Worm (Caenorhabditis elegans) whole organism, L4/young adult: Measurements from ENCODE around the gene T26E4.18.
"Not testable (repeated sequence)": the region's sequence is repeated elsewhere in the genome, so short reads cannot be mapped to it uniquely, and the experiment has no call there.

Source experiments
- W03F9.2 ChIP-seq: fragments of 150-350 bp; optimal IDR thresholded peaks from 2 replicates; lab custom pipeline; 2014; ENCODE audit warnings: missing biosample characterization, missing genetic modification characterization
- dao-5 ChIP-seq: sonication (generic microtip); optimal IDR thresholded peaks from 2 replicates; lab custom pipeline; 2016; ENCODE audit warnings: missing genotype, missing genetic modification characterization, moderate library complexity, missing compliant biosample characterization
- him-1 ChIP-seq: sonication (generic microtip); optimal IDR thresholded peaks from 2 replicates; lab custom pipeline; 2016; ENCODE audit warnings: missing genotype, missing genetic modification reagents, missing genetic modification characterization, missing compliant biosample characterization

The T26E4.18 gene

DNA sequence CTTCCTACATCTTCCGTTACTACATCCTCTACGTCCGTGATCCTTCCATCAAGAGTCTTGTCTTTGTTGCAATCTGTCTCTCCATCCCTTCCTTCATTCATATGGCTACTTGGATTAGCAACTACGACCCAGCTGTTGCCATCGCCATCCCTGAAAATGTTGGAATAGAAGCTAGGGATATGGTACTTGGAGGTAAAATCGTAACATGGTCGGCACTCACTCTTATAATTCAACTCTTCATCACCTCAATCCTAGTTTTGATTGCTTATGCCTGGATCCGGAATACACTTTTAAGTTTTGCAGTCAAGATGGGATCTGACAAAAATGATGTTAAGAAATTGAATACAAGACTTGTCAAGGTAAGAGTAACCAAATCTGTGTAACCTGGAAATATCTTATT, at the start of gene T26E4.18:
T26E4.18 (minus strand) TSS at position 101 of the 400 bp plus-strand sequence.
- not testable (repeated sequence) for TF ChIP-seq him-1 (tag; lab: Kevin White, UChicago); W03F9.2 (tag; lab: Kevin White, UChicago); dao-5

- not testable (repeated sequence) for TF ChIP-seq W03F9.2 (tag; lab: Kevin White, UChicago); him-1 (tag; lab: Kevin White, UChicago); dao-5
Measured at ce11 chrV:15850276-15850811, 46.7 kb upstream of the T26E4.18 start, which contains the start of gene srh-147. srh-147 (minus strand) TSS chrV:15850326.

DNA sequence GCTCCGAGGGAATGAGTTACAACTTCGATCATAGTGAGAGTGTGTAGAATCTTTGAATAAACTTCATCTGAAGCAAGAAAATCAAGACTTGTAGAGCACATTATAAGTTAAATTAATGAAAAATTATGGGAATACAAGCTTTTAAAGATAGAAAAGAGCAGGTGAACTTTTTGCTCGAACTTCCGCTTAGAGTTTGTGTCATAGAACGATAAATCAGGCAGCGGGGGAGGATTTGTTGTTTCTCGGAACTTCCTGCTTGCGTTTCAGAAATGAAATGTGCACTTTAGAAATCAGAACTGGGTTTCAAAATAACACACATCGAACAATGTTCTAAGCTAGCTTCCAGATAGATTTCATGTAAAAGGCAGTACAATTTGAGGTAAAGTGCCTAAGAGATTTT, 37.4 kb upstream of the T26E4.18 start, which contains the start of gene srh-149:
srh-149 (minus strand) TSS at position 101 of the 400 bp plus-strand sequence.
- TF ChIP-seq W03F9.2 (tag; lab: Kevin White, UChicago) (no peak), dao-5 (no peak), him-1 (tag; lab: Kevin White, UChicago) (no peak)

ce11 chrV:15833622-15834021, 30.0 kb upstream of the T26E4.18 start, which contains the start of gene srbc-54:
srbc-54 (minus strand) TSS chrV:15833722.
- TF ChIP-seq dao-5: no peak
- no peak for TF ChIP-seq W03F9.2 (tag; lab: Kevin White, UChicago)
- no peak for TF ChIP-seq him-1 (tag; lab: Kevin White, UChicago)

- TF ChIP-seq W03F9.2 (tag; lab: Kevin White, UChicago): no peak
- no peak for TF ChIP-seq him-1 (tag; lab: Kevin White, UChicago)
- no peak for TF ChIP-seq dao-5
Measured at ce11 chrV:15831586-15831985, 27.9 kb upstream of the T26E4.18 start, which contains the start of gene srbc-56. srbc-56 (minus strand) TSS chrV:15831686.

- no peak for TF ChIP-seq dao-5
- no peak for TF ChIP-seq W03F9.2 (tag; lab: Kevin White, UChicago)
- TF ChIP-seq him-1 (tag; lab: Kevin White, UChicago): no peak
Measured at ce11 chrV:15829907-15830306, 26.3 kb upstream of the T26E4.18 start, which contains the start of gene srbc-55. srbc-55 (minus strand) TSS chrV:15830007.

- TF ChIP-seq W03F9.2 (tag; lab: Kevin White, UChicago) (no peak), him-1 (tag; lab: Kevin White, UChicago) (no peak), dao-5 (no peak)
Measured at ce11 chrV:15826110-15826509, 22.5 kb upstream of the T26E4.18 start, which contains the start of gene srbc-51. srbc-51 (plus strand) TSS chrV:15826410.

DNA sequence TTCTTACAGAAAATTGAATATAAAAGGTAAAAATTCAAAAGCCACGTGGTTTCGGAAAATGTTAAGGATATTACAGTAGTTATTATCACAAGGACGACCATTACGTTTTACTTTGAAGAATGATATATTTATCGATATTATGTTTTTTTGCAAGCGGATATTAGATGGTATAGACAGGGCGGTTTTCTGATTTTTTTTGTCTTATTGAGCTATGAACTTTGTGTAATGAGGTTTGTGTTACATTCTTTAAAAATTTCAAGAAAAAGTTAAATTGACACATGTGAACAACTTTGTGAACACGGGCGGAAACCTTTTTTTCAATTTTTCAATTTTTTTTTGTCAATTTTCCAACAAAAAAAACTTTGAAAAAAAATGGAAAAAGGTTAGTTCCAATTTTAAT, 21.2 kb upstream of the T26E4.18 start, which contains the start of gene srbc-50:
srbc-50 (minus strand) TSS at position 101 of the 400 bp plus-strand sequence.
- TF ChIP-seq him-1 (tag; lab: Kevin White, UChicago) (no peak), W03F9.2 (tag; lab: Kevin White, UChicago) (no peak), dao-5 (no peak)

DNA sequence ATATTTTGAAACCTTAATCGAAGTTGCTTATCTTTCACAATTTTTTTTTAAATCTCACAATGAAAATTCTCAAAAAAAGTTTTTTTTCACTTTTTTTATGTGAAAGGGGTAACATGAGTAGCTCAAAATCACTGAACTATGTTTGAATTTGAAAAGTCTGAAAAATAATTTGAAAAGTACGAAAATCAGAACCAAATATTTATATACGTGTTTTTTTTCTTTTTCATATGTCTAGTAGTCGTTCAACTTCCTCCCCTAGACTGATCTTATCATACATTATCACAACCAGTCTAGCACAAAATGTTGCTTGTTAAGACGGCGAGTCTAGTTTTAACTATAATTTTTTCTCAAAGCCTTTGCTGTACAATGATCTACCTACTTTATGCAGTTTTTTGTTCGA, 17.8 kb upstream of the T26E4.18 start, which contains the start of gene srbc-49:
srbc-49 (plus strand) TSS at position 301 of the 400 bp plus-strand sequence.
- TF ChIP-seq W03F9.2 (tag; lab: Kevin White, UChicago): no peak
- no peak for TF ChIP-seq dao-5
- TF ChIP-seq him-1 (tag; lab: Kevin White, UChicago): no peak

DNA sequence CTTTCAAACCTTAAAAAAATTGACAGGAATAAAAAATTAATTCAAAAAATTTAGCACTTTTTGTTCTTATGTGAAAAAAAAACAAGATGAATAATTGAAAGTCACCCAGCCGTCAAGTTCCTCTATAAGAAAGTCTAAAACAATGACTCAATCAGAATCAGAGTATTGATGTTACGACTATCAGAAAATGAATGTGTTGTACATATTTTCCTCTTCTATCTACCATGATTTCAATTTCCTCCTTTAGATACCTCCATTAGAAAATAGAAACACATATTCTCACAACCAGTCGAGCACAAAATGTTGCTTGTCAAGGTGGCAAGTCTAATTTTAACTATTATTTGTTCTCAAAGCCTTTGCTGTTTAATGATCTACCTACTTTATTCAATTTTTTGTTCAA, 16.3 kb upstream of the T26E4.18 start, which contains the start of gene srbc-48:
srbc-48 (plus strand) TSS at position 301 of the 400 bp plus-strand sequence.
- TF ChIP-seq dao-5 (no peak), W03F9.2 (tag; lab: Kevin White, UChicago) (no peak), him-1 (tag; lab: Kevin White, UChicago) (no peak)

ce11 chrV:15817746-15818145, 14.1 kb upstream of the T26E4.18 start, which contains the start of gene abf-3:
abf-3 (minus strand) TSS chrV:15817846.
- TF ChIP-seq him-1 (tag; lab: Kevin White, UChicago) (no peak), dao-5 (no peak), W03F9.2 (tag; lab: Kevin White, UChicago) (no peak)

ce11 chrV:15815962-15816432, 12.3 kb upstream of the T26E4.18 start, which contains the start of the genes fbxa-69 and F54B8.4:
fbxa-69 (minus strand) TSS chrV:15815971.
F54B8.4 (plus strand) TSS chrV:15816382.
- TF ChIP-seq W03F9.2 (tag; lab: Kevin White, UChicago): no peak
- no peak for TF ChIP-seq him-1 (tag; lab: Kevin White, UChicago)
- TF ChIP-seq dao-5: no peak

- TF ChIP-seq W03F9.2 (tag; lab: Kevin White, UChicago); him-1 (tag; lab: Kevin White, UChicago); dao-5: not testable (repeated sequence)
Measured at ce11 chrV:15811982-15812381, 8.3 kb upstream of the T26E4.18 start, which contains the start of gene nhr-282. nhr-282 (plus strand) TSS chrV:15812282.

- no peak for TF ChIP-seq him-1 (tag; lab: Kevin White, UChicago)
- no peak for TF ChIP-seq W03F9.2 (tag; lab: Kevin White, UChicago)
- TF ChIP-seq dao-5: no peak
Measured at ce11 chrV:15810446-15810845, 6.8 kb upstream of the T26E4.18 start, which contains the start of gene F54B8.1. F54B8.1 (plus strand) TSS chrV:15810746.
